Worm (Caenorhabditis elegans) whole organism, L3 larva: ENCODE measurements around the gene C24A3.2.

ENCODE experiments used
- ZK546.5 ChIP-seq: sonication (generic microtip); optimal IDR thresholded peaks from 2 replicates; lab custom pipeline; 2017; ENCODE audit warnings: missing biosample characterization, missing genetic modification characterization
- aly-2 ChIP-seq: fragments of 150-350 bp; optimal IDR thresholded peaks from 2 replicates; lab custom pipeline; 2014; ENCODE audit warnings: missing biosample characterization, missing genetic modification characterization
- ama-1 ChIP-seq: fragments of 150-350 bp; optimal IDR thresholded peaks from 2 replicates; lab custom pipeline; 2018
- ceh-16 ChIP-seq: sonication (generic microtip); optimal IDR thresholded peaks from 2 replicates; lab custom pipeline; 2017; ENCODE audit warnings: missing biosample characterization, missing genetic modification characterization
- ceh-28 ChIP-seq: fragments of 150-350 bp; optimal IDR thresholded peaks from 2 replicates; lab custom pipeline; 2014; ENCODE audit warnings: missing biosample characterization, missing genetic modification reagents, missing genetic modification characterization
- ceh-82 ChIP-seq: fragments of 150-350 bp; optimal IDR thresholded peaks from 2 replicates; lab custom pipeline; 2014; ENCODE audit warnings: missing biosample characterization, missing genetic modification characterization
- daf-12 ChIP-seq: fragments of 150-350 bp; optimal IDR thresholded peaks from 2 replicates; lab custom pipeline; 2014; ENCODE audit warnings: missing biosample characterization, missing genetic modification reagents, missing genetic modification characterization
- egl-5 ChIP-seq: fragments of 150-350 bp; optimal IDR thresholded peaks from 2 replicates; lab custom pipeline; 2017; ENCODE audit warnings: missing biosample characterization, missing genetic modification reagents, missing genetic modification characterization, inconsistent platforms
- elt-2 ChIP-seq: sonication (generic microtip); optimal IDR thresholded peaks from 2 replicates; lab custom pipeline; 2016; ENCODE audit warnings: missing genetic modification reagents, mild to moderate bottlenecking, missing genetic modification characterization, missing compliant biosample characterization
- elt-3 ChIP-seq, 3 experiments: fragments of 150-350 bp in 1 of 3; sonication (generic microtip) in 2 of 3; optimal IDR thresholded peaks; 2 replicates in 2 of 3; 4 replicates in 1 of 3; lab custom pipeline; 2014 to 2017; ENCODE audit warnings: missing biosample characterization in 3 of 3, missing genetic modification characterization in 3 of 3
- eor-1 ChIP-seq, 2 experiments: fragments of 150-350 bp; optimal IDR thresholded peaks; 2 replicates each; lab custom pipeline; 2014 to 2018; ENCODE audit warnings: missing biosample characterization in 2 of 2, missing genetic modification characterization in 2 of 2
- fkh-10 ChIP-seq: sonication (generic microtip); optimal IDR thresholded peaks from 2 replicates; lab custom pipeline; 2017; ENCODE audit warnings: missing biosample characterization, missing genetic modification reagents, missing genetic modification characterization
- fkh-2 ChIP-seq: fragments of 150-350 bp; optimal IDR thresholded peaks from 2 replicates; lab custom pipeline; 2014; ENCODE audit warnings: missing biosample characterization, missing genetic modification reagents, missing genetic modification characterization
- fos-1 ChIP-seq: fragments of 150-350 bp; optimal IDR thresholded peaks from 2 replicates; lab custom pipeline; 2014; ENCODE audit warnings: missing biosample characterization, missing genetic modification characterization
- hmg-11 ChIP-seq: sonication (generic microtip); optimal IDR thresholded peaks from 2 replicates; lab custom pipeline; 2016; ENCODE audit warnings: missing genetic modification characterization, missing compliant biosample characterization
- jun-1 ChIP-seq: fragments of 150-350 bp; optimal IDR thresholded peaks from 2 replicates; lab custom pipeline; 2014; ENCODE audit warnings: missing biosample characterization, missing genetic modification reagents, missing genetic modification characterization
- lin-39 ChIP-seq: fragments of 150-350 bp; optimal IDR thresholded peaks from 2 replicates; lab custom pipeline; 2018; ENCODE audit warnings: missing biosample characterization, missing genetic modification reagents, missing genetic modification characterization
- lsy-12 ChIP-seq: sonication (generic microtip); optimal IDR thresholded peaks from 2 replicates; lab custom pipeline; 2016; ENCODE audit warnings: mild to moderate bottlenecking, missing genetic modification characterization, missing compliant biosample characterization
- mdl-1 ChIP-seq: fragments of 150-350 bp; optimal IDR thresholded peaks from 2 replicates; lab custom pipeline; 2014; ENCODE audit warnings: missing biosample characterization, missing genetic modification characterization
- mml-1 ChIP-seq: fragments of 150-350 bp; sonication (generic microtip); optimal IDR thresholded peaks from 3 replicates; lab custom pipeline; 2014; ENCODE audit warnings: missing biosample characterization, missing genetic modification characterization
- nfya-1 ChIP-seq: sonication (generic microtip); optimal IDR thresholded peaks from 2 replicates; lab custom pipeline; 2017; ENCODE audit warnings: missing genetic modification characterization, mild to moderate bottlenecking, missing compliant biosample characterization, antibody characterized with exemption, moderate library complexity; ENCODE audit not compliant: insufficient read depth
- nhr-11 ChIP-seq: fragments of 150-350 bp; optimal IDR thresholded peaks from 2 replicates; lab custom pipeline; 2014; ENCODE audit warnings: missing biosample characterization, missing genetic modification characterization
- nhr-23 ChIP-seq: fragments of 150-350 bp; optimal IDR thresholded peaks from 2 replicates; lab custom pipeline; 2014; ENCODE audit warnings: missing biosample characterization, missing genetic modification reagents, missing genetic modification characterization
- nhr-237 ChIP-seq: fragments of 150-350 bp; optimal IDR thresholded peaks from 2 replicates; lab custom pipeline; 2014; ENCODE audit warnings: missing biosample characterization, missing genetic modification characterization
- nhr-25 ChIP-seq: sonication (generic microtip); optimal IDR thresholded peaks from 2 replicates; lab custom pipeline; 2017; ENCODE audit warnings: missing biosample characterization, missing genetic modification characterization
- nhr-28 ChIP-seq: fragments of 150-350 bp; optimal IDR thresholded peaks from 2 replicates; lab custom pipeline; 2014; ENCODE audit warnings: missing biosample characterization, missing genetic modification characterization
- nhr-43 ChIP-seq: sonication (generic microtip); optimal IDR thresholded peaks from 2 replicates; lab custom pipeline; 2016; ENCODE audit warnings: mild to moderate bottlenecking, missing genetic modification characterization, missing compliant biosample characterization; ENCODE audit not compliant: poor library complexity, severe bottlenecking
- nhr-67 ChIP-seq: fragments of 150-350 bp; optimal IDR thresholded peaks from 2 replicates; lab custom pipeline; 2014; ENCODE audit warnings: missing biosample characterization, missing genetic modification characterization
- nhr-77 ChIP-seq: fragments of 150-350 bp; optimal IDR thresholded peaks from 2 replicates; lab custom pipeline; 2014; ENCODE audit warnings: missing biosample characterization, missing genetic modification characterization
- pha-4 ChIP-seq: fragments of 150-350 bp; optimal IDR thresholded peaks from 2 replicates; lab custom pipeline; 2014; ENCODE audit warnings: missing biosample characterization, missing genetic modification reagents, missing genetic modification characterization
- pqm-1 ChIP-seq: fragments of 150-350 bp; optimal IDR thresholded peaks from 2 replicates; lab custom pipeline; 2017; ENCODE audit warnings: missing biosample characterization, missing genetic modification characterization, inconsistent platforms
- sea-2 ChIP-seq: fragments of 150-350 bp; sonication (generic microtip); optimal IDR thresholded peaks from 4 replicates; lab custom pipeline; 2014; ENCODE audit warnings: missing biosample characterization, missing genetic modification reagents, missing genetic modification characterization
- snpc-4 ChIP-seq: fragments of 150-350 bp; optimal IDR thresholded peaks from 2 replicates; lab custom pipeline; 2014; ENCODE audit warnings: missing biosample characterization, missing genetic modification characterization
- unc-39 ChIP-seq: sonication (generic microtip); optimal IDR thresholded peaks from 4 replicates; lab custom pipeline; 2017; ENCODE audit warnings: missing biosample characterization, missing genetic modification characterization

The C24A3.2 gene

ce11 chrX:8997450-8998075 is at the start of gene C24A3.2:
Gene C24A3.2 (plus strand): TSS chrX:8997500.
- TF ChIP-seq mdl-1 (tag; lab: Kevin White, UChicago): no peak
- peak; percentile 5 for TF ChIP-seq pha-4 (tag; lab: Kevin White, UChicago)
- TF ChIP-seq fkh-10 (GFP tag; lab: Kevin White, UChicago): no peak
- TF ChIP-seq ama-1 (lab: Kevin White, UChicago): no peak
- no peak for TF ChIP-seq fkh-2 (tag; lab: Kevin White, UChicago)
- no peak for TF ChIP-seq eor-1 (tag; optimal IDR thresholded peaks at IDR 0.05; lab: Kevin White, UChicago)
- no peak for TF ChIP-seq ceh-28 (tag; lab: Kevin White, UChicago)
- TF ChIP-seq hmg-11 (tag; lab: Kevin White, UChicago): no peak
- no peak for TF ChIP-seq mml-1 (tag; lab: Kevin White, UChicago)
- TF ChIP-seq nhr-43 (tag; lab: Kevin White, UChicago): no peak
- no peak for TF ChIP-seq sea-2
- TF ChIP-seq nhr-237: no peak
- TF ChIP-seq egl-5 (tag; lab: Kevin White, UChicago): peak; percentile 27
- TF ChIP-seq ceh-16: no peak
- no peak for TF ChIP-seq nhr-23 (tag; lab: Kevin White, UChicago)
- no peak for TF ChIP-seq ZK546.5 (tag; lab: Kevin White, UChicago)
- TF ChIP-seq nhr-67 (tag; lab: Kevin White, UChicago): no peak
- no peak for TF ChIP-seq nhr-77 (tag; lab: Kevin White, UChicago)
- no peak for TF ChIP-seq elt-3 (tag; optimal IDR thresholded peaks at IDR 0.05; lab: Kevin White, UChicago)
- TF ChIP-seq aly-2: no peak
- TF ChIP-seq nfya-1 (tag; lab: Kevin White, UChicago): peak; percentile 19
- TF ChIP-seq nhr-11 (tag; lab: Kevin White, UChicago): no peak
- TF ChIP-seq, all 47 proteins: peak for 3

- TF ChIP-seq elt-2: no peak
- TF ChIP-seq nfya-1 (tag; lab: Kevin White, UChicago): no peak
- no peak for TF ChIP-seq pqm-1 (tag; lab: Kevin White, UChicago)
- TF ChIP-seq ceh-82 (tag; lab: Kevin White, UChicago): no peak
- TF ChIP-seq sea-2: no peak
- TF ChIP-seq pha-4 (tag; lab: Kevin White, UChicago): no peak
- no peak for TF ChIP-seq fos-1 (tag; lab: Kevin White, UChicago)
- no peak for TF ChIP-seq nhr-77 (tag; lab: Kevin White, UChicago)
- no peak for TF ChIP-seq ama-1 (lab: Kevin White, UChicago)
- TF ChIP-seq jun-1 (tag; lab: Kevin White, UChicago): no peak
- TF ChIP-seq, all 47 proteins: peak for 0
Observed at ce11 chrX:8950507-8951028, 46.7 kb upstream of the C24A3.2 start, which contains the start of gene trk-1. Gene trk-1 (minus strand): TSS chrX:8950978.

ce11 chrX:8952007-8952406 is 45.3 kb upstream of the C24A3.2 start:
- peak; percentile 11 for TF ChIP-seq nfya-1 (tag; lab: Kevin White, UChicago)
- TF ChIP-seq ZK546.5 (tag; lab: Kevin White, UChicago): no peak
- TF ChIP-seq lsy-12: no peak
- peak; percentile 10 for TF ChIP-seq hmg-11 (tag; lab: Kevin White, UChicago)
- TF ChIP-seq lin-39: peak; percentile 26
- TF ChIP-seq nhr-28 (tag; lab: Kevin White, UChicago): no peak
- no peak for TF ChIP-seq jun-1 (tag; lab: Kevin White, UChicago)

ce11 chrX:8953011-8953410 is 44.3 kb upstream of the C24A3.2 start:
- TF ChIP-seq unc-39 (tag; lab: Kevin White, UChicago): no peak
- no peak for TF ChIP-seq ZK546.5 (tag; lab: Kevin White, UChicago)
- no peak for TF ChIP-seq nhr-23 (tag; lab: Kevin White, UChicago)
- no peak for TF ChIP-seq mml-1 (tag; lab: Kevin White, UChicago)
- no peak for TF ChIP-seq nhr-25 (tag; lab: Kevin White, UChicago)
- no peak for TF ChIP-seq nhr-43 (tag; lab: Kevin White, UChicago)
- TF ChIP-seq fkh-2 (tag; lab: Kevin White, UChicago): no peak
- no peak for TF ChIP-seq daf-12 (tag; lab: Kevin White, UChicago)
- no peak for TF ChIP-seq elt-2
- TF ChIP-seq snpc-4: no peak
